Worm (Caenorhabditis elegans) whole organism, young adult: ENCODE results near the gene ZC404.16.
A peak's percentile ranks its signal among the peaks of the same experiment; 100 is the strongest.

Experiments used
- Y53G8AR.9 ChIP-seq: fragments of 200-800 bp; sonication (Bioruptor generic); conservative IDR thresholded peaks from 2 replicates; pipeline ENCODE4 v1.3.6; 2022; ENCODE audit warnings: missing genetic modification reagents, missing genetic modification characterization, missing compliant biosample characterization
- ama-1 ChIP-seq, 3 experiments: fragments of 150-350 bp in 1 of 3; sonication (generic microtip) in 2 of 3; optimal IDR thresholded peaks; 2 replicates each; lab custom pipeline; 2014 to 2018; ENCODE audit warnings: missing biosample characterization in 2 of 3, missing genetic modification characterization in 2 of 3, missing genetic modification reagents in 2 of 3
- chd-7 ChIP-seq: sonication (generic microtip); optimal IDR thresholded peaks from 2 replicates; lab custom pipeline; 2016; ENCODE audit warnings: mild to moderate bottlenecking, missing genetic modification characterization, moderate library complexity, missing compliant biosample characterization
- ets-4 ChIP-seq: fragments of 200-800 bp; sonication (Bioruptor generic); optimal IDR thresholded peaks from 2 replicates; lab custom pipeline; 2018; ENCODE audit warnings: mild to moderate bottlenecking, missing genetic modification characterization, missing compliant biosample characterization
- nhr-80 ChIP-seq: sonication (generic microtip); optimal IDR thresholded peaks from 2 replicates; lab custom pipeline; 2016; ENCODE audit warnings: missing genetic modification characterization, missing compliant biosample characterization
- snpc-1.3 ChIP-seq: sonication (generic microtip); optimal IDR thresholded peaks from 2 replicates; lab custom pipeline; 2017; ENCODE audit warnings: missing genetic modification characterization, mild to moderate bottlenecking, missing compliant biosample characterization, antibody characterized with exemption, moderate library complexity, missing genotype, missing genetic modification reagents; ENCODE audit not compliant: insufficient read depth
- snpc-4 ChIP-seq, 5 experiments: fragments of 150-350 bp in 1 of 5; sonication (generic microtip) in 4 of 5; optimal IDR thresholded peaks; 2 replicates each; lab custom pipeline; 2014 to 2018; ENCODE audit warnings: missing genetic modification characterization in 5 of 5, missing biosample characterization in 3 of 5, antibody characterized with exemption in 2 of 5, mild to moderate bottlenecking in 2 of 5, missing compliant biosample characterization in 2 of 5, missing genotype in 2 of 5, moderate library complexity in 2 of 5, missing genetic modification reagents in 1 of 5
- unc-62 ChIP-seq: fragments of 150-350 bp; optimal IDR thresholded peaks from 2 replicates; lab custom pipeline; 2014; ENCODE audit warnings: missing biosample characterization, missing genetic modification reagents, missing genetic modification characterization

ce11 chrV:6810091-6810490, 36.5 kb upstream of the ZC404.16 start:
- TF ChIP-seq chd-7 (tag; lab: Kevin White, UChicago) (no peak), snpc-4 (GFP tag; optimal IDR thresholded peaks at IDR 0.05; lab: Kevin White, UChicago) (no peak), snpc-4 (tag; optimal IDR thresholded peaks at IDR 0.05; lab: Kevin White, UChicago) (no peak), unc-62 (GFP tag; lab: Kevin White, UChicago) (no peak), ama-1 (optimal IDR thresholded peaks at IDR 0.05; lab: Kevin White, UChicago) (no peak), ama-1 (GFP tag; optimal IDR thresholded peaks at IDR 0.05; lab: Kevin White, UChicago) (no peak), ets-4 (GFP tag; lab: Kevin White, UChicago) (no peak), snpc-1.3 (tag; lab: Kevin White, UChicago) (no peak), nhr-80 (peak; percentile 48), Y53G8AR.9 (no peak)
